Worm (Caenorhabditis elegans): ENCODE results near the gene Y53G8B.2.

- TF ChIP-seq Y95B8A.8 (GFP tag; IDR thresholded peaks at IDR 0.05): no peak
- no peak for TF ChIP-seq rcor-1 (GFP tag; IDR thresholded peaks at IDR 0.05)
- no peak for TF ChIP-seq mes-4 (tag; optimal IDR thresholded peaks at IDR 0.05)
- no peak for TF ChIP-seq tlf-1 (GFP tag; optimal IDR thresholded peaks at IDR 0.05)
- no peak for TF ChIP-seq somi-1 (GFP tag; optimal IDR thresholded peaks at IDR 0.05)
- TF ChIP-seq nhr-90 (tag; optimal IDR thresholded peaks at IDR 0.05): no peak
- TF ChIP-seq ama-1 (optimal IDR thresholded peaks at IDR 0.05): no peak
- TF ChIP-seq ama-1 (GFP tag; optimal IDR thresholded peaks at IDR 0.05): no peak
- TF ChIP-seq snpc-4 (GFP tag; optimal IDR thresholded peaks at IDR 0.05): no peak
- TF ChIP-seq snpc-4 (tag; optimal IDR thresholded peaks at IDR 0.05): no peak
Observed at ce11 chrIII:3108804-3109203, 5.0 kb upstream of the Y53G8B.2 start.

All from whole organism, young adult.